Fruit fly (Drosophila melanogaster) whole organism, embryonic: ENCODE measurements around the gene CG9395.

ENCODE experiments used
- Abd-B ChIP-seq: fragments of 200-800 bp; sonication (Bioruptor generic); optimal IDR thresholded peaks from 2 replicates; lab custom pipeline; 2018; ENCODE audit warnings: missing biosample characterization, mild to moderate bottlenecking, missing genetic modification characterization, moderate library complexity
- Adf1 ChIP-seq: fragments of 200-800 bp; sonication (Bioruptor generic); IDR thresholded peaks from 2 replicates; pipeline ENCODE4 v1.3.6; 2022; ENCODE audit warnings: missing biosample characterization, missing genetic modification characterization
- Antp ChIP-seq: fragments of 200-800 bp; sonication (Bioruptor generic); optimal IDR thresholded peaks from 3 replicates; lab custom pipeline; 2016; ENCODE audit warnings: missing biosample characterization, missing genetic modification characterization
- CG10147 ChIP-seq: fragments of 200-800 bp; sonication (Bioruptor generic); optimal IDR thresholded peaks from 2 replicates; lab custom pipeline; 2019; ENCODE audit warnings: missing biosample characterization, mild to moderate bottlenecking, missing genetic modification characterization, moderate library complexity
- CG10366 ChIP-seq: fragments of 200-800 bp; sonication (Bioruptor generic); IDR thresholded peaks from 2 replicates; pipeline ENCODE4 v1.3.6; 2022; ENCODE audit warnings: missing biosample characterization, missing genetic modification characterization
- CG10462 ChIP-seq: fragments of 200-800 bp; sonication (Bioruptor generic); optimal IDR thresholded peaks from 2 replicates; lab custom pipeline; 2016; ENCODE audit warnings: missing biosample characterization, missing genetic modification characterization
- CG10959 ChIP-seq: fragments of 200-800 bp; sonication (Bioruptor generic); IDR thresholded peaks from 2 replicates; pipeline ENCODE4 v1.3.6; 2022; ENCODE audit warnings: missing biosample characterization, missing genetic modification characterization
- CG14667 ChIP-seq: fragments of 200-800 bp; sonication (Bioruptor generic); IDR thresholded peaks from 2 replicates; pipeline ENCODE4 v1.3.6; 2022; ENCODE audit warnings: missing biosample characterization, missing genetic modification characterization
- CG16863 ChIP-seq: fragments of 200-800 bp; sonication (Bioruptor generic); optimal IDR thresholded peaks from 3 replicates; lab custom pipeline; 2016; ENCODE audit warnings: missing biosample characterization, missing genetic modification characterization
- CG17612 ChIP-seq: fragments of 200-800 bp; sonication (Bioruptor generic); IDR thresholded peaks from 2 replicates; pipeline ENCODE4 v1.3.6; 2022; ENCODE audit warnings: missing biosample characterization, missing genetic modification characterization
- CG17912 ChIP-seq: fragments of 200-800 bp; sonication (Bioruptor generic); optimal IDR thresholded peaks from 2 replicates; lab custom pipeline; 2018; ENCODE audit warnings: missing biosample characterization, mild to moderate bottlenecking, missing genetic modification characterization
- CG2120 ChIP-seq: fragments of 200-800 bp; sonication (Bioruptor generic); optimal IDR thresholded peaks from 3 replicates; lab custom pipeline; 2016; ENCODE audit warnings: missing biosample characterization, missing genetic modification characterization
- CG3163 ChIP-seq: fragments of 200-800 bp; sonication (Bioruptor generic); optimal IDR thresholded peaks from 3 replicates; lab custom pipeline; 2016; ENCODE audit warnings: missing biosample characterization, missing genetic modification characterization
- CG33213 ChIP-seq: fragments of 200-800 bp; sonication (Bioruptor generic); optimal IDR thresholded peaks from 3 replicates; lab custom pipeline; 2016; ENCODE audit warnings: missing biosample characterization, missing genetic modification characterization
- CG3847 ChIP-seq: fragments of 200-800 bp; sonication (Bioruptor generic); IDR thresholded peaks from 2 replicates; pipeline ENCODE4 v1.3.6; 2022; ENCODE audit warnings: missing biosample characterization, missing genetic modification characterization
- CG4617 ChIP-seq: fragments of 200-800 bp; sonication (Bioruptor generic); optimal IDR thresholded peaks from 3 replicates; lab custom pipeline; 2016; ENCODE audit warnings: missing biosample characterization, missing genetic modification characterization, borderline replicate concordance
- CG6654 ChIP-seq: fragments of 200-800 bp; sonication (Bioruptor generic); optimal IDR thresholded peaks from 2 replicates; lab custom pipeline; 2017; ENCODE audit warnings: missing biosample characterization, mild to moderate bottlenecking, missing genetic modification characterization
- CG8290 ChIP-seq, 3 experiments: fragments of 200-800 bp; sonication (Bioruptor generic); optimal IDR thresholded peaks; 2 replicates each; lab custom pipeline; 2016 to 2019; ENCODE audit warnings: missing biosample characterization in 3 of 3, missing genetic modification characterization in 3 of 3, mild to moderate bottlenecking in 2 of 3, moderate library complexity in 1 of 3
- CG8924 ChIP-seq: fragments of 200-800 bp; optimal IDR thresholded peaks from 3 replicates; lab custom pipeline; 2019; ENCODE audit warnings: missing biosample characterization, mild to moderate bottlenecking, missing genetic modification characterization, moderate library complexity
- Dbx ChIP-seq: fragments of 200-800 bp; sonication (Bioruptor generic); IDR thresholded peaks from 3 replicates; pipeline ENCODE4 v1.3.6; 2022; ENCODE audit warnings: missing biosample characterization, missing genetic modification characterization
- Deaf1 ChIP-seq: fragments of 200-800 bp; optimal IDR thresholded peaks from 3 replicates; lab custom pipeline; 2019; ENCODE audit warnings: missing biosample characterization, mild to moderate bottlenecking, missing genetic modification characterization, moderate library complexity
- Dek ChIP-seq: fragments of 200-800 bp; sonication (Bioruptor generic); optimal IDR thresholded peaks from 3 replicates; lab custom pipeline; 2019; ENCODE audit warnings: missing biosample characterization, mild to moderate bottlenecking, missing genetic modification characterization, moderate library complexity
- Dip2 ChIP-seq: fragments of 200-800 bp; sonication (Bioruptor generic); IDR thresholded peaks from 2 replicates; pipeline ENCODE4 v1.3.6; 2022; ENCODE audit warnings: missing biosample characterization, missing genetic modification characterization
- Gug ChIP-seq: fragments of 200-800 bp; sonication (Bioruptor generic); IDR thresholded peaks from 4 replicates; pipeline ENCODE4 v1.3.6; 2022; ENCODE audit warnings: missing biosample characterization, missing genetic modification characterization
- HLH3B ChIP-seq: fragments of 200-800 bp; sonication (Bioruptor generic); IDR thresholded peaks from 2 replicates; pipeline ENCODE4 v1.3.6; 2022; ENCODE audit warnings: missing biosample characterization, missing genetic modification characterization
- HLH54F ChIP-seq: fragments of 200-800 bp; sonication (Bioruptor generic); optimal IDR thresholded peaks from 3 replicates; lab custom pipeline; 2016; ENCODE audit warnings: missing biosample characterization, missing genetic modification characterization
- HLHmδ ChIP-seq: fragments of 200-800 bp; sonication (Bioruptor generic); optimal IDR thresholded peaks from 2 replicates; lab custom pipeline; 2018; ENCODE audit warnings: missing biosample characterization, mild to moderate bottlenecking, missing genetic modification characterization, moderate library complexity
- Hr78 ChIP-seq, 2 experiments: fragments of 200-800 bp in 1 of 2; fragments of >200 bp in 1 of 2; sonication (Bioruptor generic) in 1 of 2; optimal IDR thresholded peaks; 2 replicates each; lab custom pipeline; 2017 to 2019; ENCODE audit warnings: missing biosample characterization in 2 of 2, missing genetic modification characterization in 2 of 2, mild to moderate bottlenecking in 1 of 2, moderate library complexity in 1 of 2
- Six4 ChIP-seq: fragments of 200-800 bp; sonication (Bioruptor generic); optimal IDR thresholded peaks from 2 replicates; lab custom pipeline; 2016; ENCODE audit warnings: missing biosample characterization, missing genetic modification characterization
- Ssrp ChIP-seq: fragments of 200-800 bp; sonication (Bioruptor generic); optimal IDR thresholded peaks from 2 replicates; lab custom pipeline; 2018; ENCODE audit warnings: missing biosample characterization, mild to moderate bottlenecking, missing genetic modification characterization, moderate library complexity
- Tbp ChIP-seq: fragments of >200 bp; optimal IDR thresholded peaks from 2 replicates; lab custom pipeline; 2018; ENCODE audit warnings: missing biosample characterization, missing genetic modification characterization
- abd-A ChIP-seq: fragments of 200-800 bp; sonication (Bioruptor generic); optimal IDR thresholded peaks from 3 replicates; lab custom pipeline; 2019; ENCODE audit warnings: missing biosample characterization, mild to moderate bottlenecking, missing genetic modification characterization, moderate library complexity
- amos ChIP-seq: fragments of 200-800 bp; sonication (Bioruptor generic); IDR thresholded peaks from 2 replicates; pipeline ENCODE4 v1.3.6; 2022; ENCODE audit warnings: missing biosample characterization, missing genetic modification characterization; ENCODE audit not compliant: partially characterized antibody
- ash1 ChIP-seq: fragments of 200-800 bp; sonication (Bioruptor generic); optimal IDR thresholded peaks from 2 replicates; lab custom pipeline; 2018; ENCODE audit warnings: missing biosample characterization, mild to moderate bottlenecking, missing genetic modification characterization
- crol ChIP-seq: fragments of 200-800 bp; sonication (Bioruptor generic); IDR thresholded peaks from 2 replicates; pipeline ENCODE4 v1.3.6; 2022; ENCODE audit warnings: missing biosample characterization, missing genetic modification characterization
- en ChIP-seq: fragments of 200-800 bp; sonication (Bioruptor generic); optimal IDR thresholded peaks from 2 replicates; lab custom pipeline; 2016; ENCODE audit warnings: missing biosample characterization, missing genetic modification characterization
- ewg ChIP-seq: fragments of 200-800 bp; sonication (Bioruptor generic); optimal IDR thresholded peaks from 3 replicates; lab custom pipeline; 2017; ENCODE audit warnings: mild to moderate bottlenecking, missing biosample characterization, missing genetic modification reagents, missing genetic modification characterization
- fd96Cb ChIP-seq: fragments of 200-800 bp; sonication (Bioruptor generic); optimal IDR thresholded peaks from 2 replicates; lab custom pipeline; 2018; ENCODE audit warnings: missing biosample characterization, mild to moderate bottlenecking, missing genetic modification characterization, moderate library complexity
- fu2 ChIP-seq: fragments of 200-800 bp; sonication (Bioruptor generic); optimal IDR thresholded peaks from 2 replicates; lab custom pipeline; 2016; ENCODE audit warnings: missing biosample characterization, missing genetic modification characterization
- hth ChIP-seq: fragments of >200 bp; optimal IDR thresholded peaks from 2 replicates; lab custom pipeline; 2017; ENCODE audit warnings: inconsistent platforms
- jing ChIP-seq: fragments of 200-800 bp; sonication (Bioruptor generic); optimal IDR thresholded peaks from 2 replicates; lab custom pipeline; 2018; ENCODE audit warnings: missing biosample characterization, mild to moderate bottlenecking, missing genetic modification characterization
- otp ChIP-seq: fragments of 200-800 bp; sonication (Bioruptor generic); IDR thresholded peaks from 3 replicates; pipeline ENCODE4, ENCODE4 v1.3.6; 2022; ENCODE audit warnings: missing biosample characterization, missing genetic modification characterization
- peb ChIP-seq: fragments of 200-800 bp; sonication (Bioruptor generic); IDR thresholded peaks from 2 replicates; pipeline ENCODE4 v1.3.6; 2022; ENCODE audit warnings: missing biosample characterization, missing genetic modification characterization
- pum ChIP-seq: fragments of 200-800 bp; sonication (Bioruptor generic); optimal IDR thresholded peaks from 2 replicates; lab custom pipeline; 2016; ENCODE audit warnings: missing biosample characterization, missing genetic modification characterization
- shn ChIP-seq: fragments of 200-800 bp; sonication (Bioruptor generic); optimal IDR thresholded peaks from 3 replicates; lab custom pipeline; 2016; ENCODE audit warnings: missing biosample characterization, missing genetic modification characterization
- sisA ChIP-seq: fragments of 200-800 bp; sonication (Bioruptor generic); IDR thresholded peaks from 2 replicates; pipeline ENCODE4 v1.3.6; 2022; ENCODE audit warnings: missing biosample characterization, missing genetic modification characterization
- ssp ChIP-seq: fragments of 200-800 bp; sonication (Bioruptor generic); IDR thresholded peaks from 2 replicates; pipeline ENCODE4 v1.3.6; 2022; ENCODE audit warnings: missing biosample characterization, missing genetic modification characterization
- tio ChIP-seq: fragments of 200-800 bp; sonication (Bioruptor generic); optimal IDR thresholded peaks from 2 replicates; lab custom pipeline; 2017; ENCODE audit warnings: missing biosample characterization, missing genetic modification characterization, inconsistent platforms
- trem ChIP-seq: fragments of 200-800 bp; optimal IDR thresholded peaks from 3 replicates; lab custom pipeline; 2019; ENCODE audit warnings: missing biosample characterization, mild to moderate bottlenecking, missing genetic modification characterization, moderate library complexity

CG9395 gene

DNA sequence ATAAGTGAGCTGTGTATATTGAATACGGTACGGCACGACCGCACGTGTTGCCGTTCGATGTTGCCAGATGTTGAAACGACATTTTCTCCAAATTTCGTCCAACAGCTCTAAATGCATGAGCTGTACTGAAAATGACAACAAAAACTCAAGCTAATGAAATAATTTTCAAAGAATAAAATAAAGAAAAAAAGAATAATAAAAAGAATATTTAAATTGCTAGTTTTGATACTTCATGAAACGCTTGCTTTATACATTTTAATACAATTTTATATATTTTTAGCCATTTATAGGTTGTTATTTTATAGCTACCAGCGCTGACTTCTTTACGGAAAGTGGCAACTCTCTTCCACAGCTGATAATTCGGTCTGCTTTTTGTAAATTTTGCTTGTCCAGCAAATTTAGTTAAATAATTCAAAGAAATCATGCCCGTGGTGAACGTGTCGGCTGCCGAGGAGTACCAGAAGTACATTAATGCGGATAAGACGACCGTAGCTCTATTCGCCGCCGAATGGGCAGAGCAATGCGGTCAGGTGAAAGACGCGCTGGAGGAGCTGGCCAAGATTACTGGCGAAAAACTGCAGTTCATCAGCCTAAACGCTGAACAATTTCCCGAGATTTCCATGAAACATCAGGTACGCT lies 11.4 kb upstream of the CG9395 start, which contains the start of the genes Nnp-1 and Grx3 (continued):
- TF ChIP-seq shn (GFP tag; lab: Kevin White, UChicago) (no peak), Six4 (peak; percentile 10), ewg (peak; percentile 24), CG8924 (no peak), CG10147 (GFP tag; lab: Kevin White, UChicago) (no peak), CG10959 (GFP tag; lab: Robert Waterston, UW) (no peak), Dek (tag; lab: Kevin White, UChicago) (peak; percentile 55), CG6654 (GFP tag; lab: Kevin White, UChicago) (no peak), CG4617 (GFP tag; lab: Kevin White, UChicago) (peak; percentile 62), pum (GFP tag; lab: Kevin White, UChicago) (no peak), CG3847 (GFP tag; lab: Robert Waterston, UW) (peak; percentile 76), fu2 (GFP tag; lab: Kevin White, UChicago) (no peak), crol (GFP tag; lab: Robert Waterston, UW) (no peak), abd-A (no peak), otp (GFP tag; lab: Robert Waterston, UW) (no peak), sisA (GFP tag; lab: Robert Waterston, UW) (peak; percentile 19; the same call in 1 of the 2 replicates), HLH54F (GFP tag; lab: Kevin White, UChicago) (no peak), Gug (peak; percentile 36; the same call in 1 of the 4 replicates), Dbx (peak; percentile 16; the same call in 1 of the 3 replicates), ssp (GFP tag; lab: Robert Waterston, UW) (peak; percentile 86), CG33213 (GFP tag; lab: Kevin White, UChicago) (no peak), CG8290 (GFP tag; optimal IDR thresholded peaks at IDR 0.05; lab: Kevin White, UChicago) (no peak), CG8290 (tag; optimal IDR thresholded peaks at IDR 0.05; lab: Kevin White, UChicago) (no peak), CG10462 (GFP tag; lab: Kevin White, UChicago) (no peak), fd96Cb (tag; lab: Kevin White, UChicago) (peak; percentile 15), hth (lab: Kevin White, UChicago) (no peak), amos (no peak), HLH3B (no peak), trem (tag; lab: Kevin White, UChicago) (peak; percentile 75), tio (GFP tag; lab: Kevin White, UChicago) (no peak), Deaf1 (tag; lab: Kevin White, UChicago) (no peak), CG3163 (GFP tag; lab: Kevin White, UChicago) (no peak), CG10366 (GFP tag; lab: Robert Waterston, UW) (no peak; the same call in 1 of the 2 replicates), Adf1 (GFP tag; lab: Robert Waterston, UW) (peak; percentile 44), CG17912 (GFP tag; lab: Kevin White, UChicago) (no peak), Ssrp (tag; lab: Kevin White, UChicago) (peak; percentile 29), CG17612 (GFP tag; lab: Robert Waterston, UW) (no peak), Tbp (no peak), HLHmδ (no peak), ash1 (GFP tag; lab: Kevin White, UChicago) (no peak), jing (GFP tag; lab: Kevin White, UChicago) (no peak), CG14667 (GFP tag; lab: Robert Waterston, UW) (no peak), Dip2 (GFP tag; lab: Robert Waterston, UW) (no peak), CG16863 (GFP tag; lab: Kevin White, UChicago) (no peak), Antp (GFP tag; lab: Kevin White, UChicago) (no peak), en (no peak), Hr78 (GFP tag; optimal IDR thresholded peaks at IDR 0.05; lab: Kevin White, UChicago) (no peak), Abd-B (GFP tag; lab: Kevin White, UChicago) (peak; percentile 76), peb (no peak), CG2120 (GFP tag; lab: Kevin White, UChicago) (peak; percentile 52)
